Worm (Caenorhabditis elegans) whole organism, young adult: ENCODE results near the gene mdt-20.
"Not testable (repeated sequence)": the region's sequence is repeated elsewhere in the genome, so short reads cannot be mapped to it uniquely, and the experiment has no call there.

Experiments
- B0035.1 ChIP-seq: sonication (generic microtip); optimal IDR thresholded peaks from 2 replicates; lab custom pipeline; 2016; ENCODE audit warnings: missing genetic modification characterization, mild to moderate bottlenecking, missing compliant biosample characterization, missing genotype, missing genetic modification reagents
- F57A8.1 ChIP-seq: fragments of 200-800 bp; sonication (Bioruptor generic); optimal IDR thresholded peaks from 2 replicates; lab custom pipeline; 2018; ENCODE audit warnings: mild to moderate bottlenecking, missing genetic modification characterization, moderate library complexity, missing compliant biosample characterization
- F57C9.4 ChIP-seq: sonication (generic microtip); optimal IDR thresholded peaks from 2 replicates; lab custom pipeline; 2017; ENCODE audit warnings: mild to moderate bottlenecking, missing genetic modification characterization, missing compliant biosample characterization
- K12H6.12 ChIP-seq: fragments of 200-800 bp; sonication (Bioruptor generic); optimal IDR thresholded peaks from 2 replicates; lab custom pipeline; 2018; ENCODE audit warnings: mild to moderate bottlenecking, missing genetic modification characterization, missing compliant biosample characterization
- T07F8.4 ChIP-seq: sonication (generic microtip); optimal IDR thresholded peaks from 2 replicates; lab custom pipeline; 2016; ENCODE audit warnings: mild to moderate bottlenecking, missing genetic modification characterization, moderate library complexity, missing compliant biosample characterization
- Y56A3A.18 ChIP-seq: fragments of 200-800 bp; sonication (Bioruptor generic); IDR thresholded peaks from 2 replicates; pipeline ENCODE4 v1.3.6; 2022; ENCODE audit warnings: missing genetic modification reagents, missing genetic modification characterization, missing compliant biosample characterization
- Y79H2A.3 ChIP-seq: fragments of 200-800 bp; sonication (Bioruptor generic); conservative IDR thresholded peaks from 2 replicates; pipeline ENCODE4 v1.3.6; 2022; ENCODE audit warnings: missing genetic modification reagents, missing genetic modification characterization, missing compliant biosample characterization
- atf-7 ChIP-seq: sonication (generic microtip); optimal IDR thresholded peaks from 2 replicates; lab custom pipeline; 2017; ENCODE audit warnings: mild to moderate bottlenecking, missing genetic modification characterization, missing compliant biosample characterization
- athp-1 ChIP-seq: sonication (generic microtip); optimal IDR thresholded peaks from 2 replicates; lab custom pipeline; 2017; ENCODE audit warnings: mild to moderate bottlenecking, missing genetic modification characterization, missing compliant biosample characterization
- bed-1 ChIP-seq: fragments of 200-800 bp; sonication (Bioruptor generic); IDR thresholded peaks from 2 replicates; pipeline ENCODE4 v1.3.6; 2022; ENCODE audit warnings: missing genetic modification reagents, missing genetic modification characterization, missing compliant biosample characterization
- ceh-58 ChIP-seq: fragments of 200-800 bp; sonication (Bioruptor generic); IDR thresholded peaks from 2 replicates; pipeline ENCODE4 v1.3.6; 2022; ENCODE audit warnings: missing genetic modification characterization, missing compliant biosample characterization
- ceh-91 ChIP-seq: fragments of 200-800 bp; sonication (Bioruptor generic); IDR thresholded peaks from 2 replicates; pipeline ENCODE4 v1.3.6; 2022; ENCODE audit warnings: missing genetic modification reagents, missing genetic modification characterization, missing compliant biosample characterization
- die-1 ChIP-seq: sonication (generic microtip); optimal IDR thresholded peaks from 2 replicates; lab custom pipeline; 2016; ENCODE audit warnings: missing genotype, mild to moderate bottlenecking, missing genetic modification characterization, missing compliant biosample characterization
- ekl-4 ChIP-seq: fragments of 200-800 bp; sonication (Bioruptor generic); IDR thresholded peaks from 2 replicates; pipeline ENCODE4 v1.3.6; 2022; ENCODE audit warnings: missing genetic modification reagents, missing genetic modification characterization, missing compliant biosample characterization
- fkh-3 ChIP-seq: sonication (generic microtip); optimal IDR thresholded peaks from 2 replicates; lab custom pipeline; 2016; ENCODE audit warnings: mild to moderate bottlenecking, missing genetic modification characterization, missing compliant biosample characterization
- hlh-26 ChIP-seq: fragments of 200-800 bp; sonication (Bioruptor generic); conservative IDR thresholded peaks from 2 replicates; pipeline ENCODE4 v1.3.6; 2022; ENCODE audit warnings: missing genetic modification reagents, missing genetic modification characterization, missing compliant biosample characterization
- hmg-1.2 ChIP-seq: fragments of 200-800 bp; sonication (Bioruptor generic); IDR thresholded peaks from 2 replicates; pipeline ENCODE4 v1.3.6; 2022; ENCODE audit warnings: missing genetic modification reagents, missing genetic modification characterization, missing compliant biosample characterization
- hmg-20 ChIP-seq: fragments of 200-800 bp; sonication (Bioruptor generic); IDR thresholded peaks from 2 replicates; pipeline ENCODE4 v1.3.6; 2022; ENCODE audit warnings: missing genetic modification reagents, missing genetic modification characterization, missing compliant biosample characterization
- hsf-1 ChIP-seq: fragments of 200-800 bp; sonication (Bioruptor generic); IDR thresholded peaks from 2 replicates; pipeline ENCODE4 v1.3.6; 2022; ENCODE audit warnings: missing genetic modification reagents, missing genetic modification characterization, missing compliant biosample characterization
- lag-1 ChIP-seq: fragments of 200-800 bp; sonication (Bioruptor generic); IDR thresholded peaks from 2 replicates; pipeline ENCODE4 v1.3.6; 2022; ENCODE audit warnings: missing genetic modification reagents, missing genetic modification characterization, missing compliant biosample characterization
- let-607 ChIP-seq, 2 experiments: fragments of 200-800 bp in 1 of 2; sonication (Bioruptor generic) in 1 of 2; sonication (generic microtip) in 1 of 2; optimal IDR thresholded peaks; 2 replicates each; lab custom pipeline; 2016 to 2018; ENCODE audit warnings: mild to moderate bottlenecking in 2 of 2, missing compliant biosample characterization in 2 of 2, missing genetic modification characterization in 2 of 2, moderate library complexity in 2 of 2, missing genotype in 1 of 2
- lin-35 ChIP-seq, 3 experiments: fragments of 150-350 bp in 2 of 3; sonication (generic microtip) in 1 of 3; optimal IDR thresholded peaks; 2 replicates each; lab custom pipeline; 2014 to 2018; ENCODE audit warnings: missing biosample characterization in 3 of 3, missing genetic modification characterization in 3 of 3, missing genetic modification reagents in 3 of 3
- madf-10 ChIP-seq: sonication (generic microtip); optimal IDR thresholded peaks from 2 replicates; lab custom pipeline; 2016; ENCODE audit warnings: mild to moderate bottlenecking, missing genetic modification characterization, missing compliant biosample characterization
- mes-4 ChIP-seq: sonication (generic microtip); optimal IDR thresholded peaks from 2 replicates; lab custom pipeline; 2016; ENCODE audit warnings: missing genotype, missing genetic modification characterization, missing compliant biosample characterization
- mxl-1 ChIP-seq: sonication (generic microtip); optimal IDR thresholded peaks from 2 replicates; lab custom pipeline; 2016; ENCODE audit warnings: missing genetic modification characterization, missing compliant biosample characterization
- nfyb-1 ChIP-seq: fragments of 200-800 bp; sonication (Bioruptor generic); IDR thresholded peaks from 2 replicates; pipeline ENCODE4 v1.3.6; 2022; ENCODE audit warnings: missing genetic modification reagents, missing genetic modification characterization, missing compliant biosample characterization
- nhr-80 ChIP-seq: sonication (generic microtip); optimal IDR thresholded peaks from 2 replicates; lab custom pipeline; 2016; ENCODE audit warnings: missing genetic modification characterization, missing compliant biosample characterization
- rpc-1 ChIP-seq, 2 experiments: fragments of 150-350 bp in 1 of 2; sonication (generic microtip) in 1 of 2; optimal IDR thresholded peaks; 2 replicates each; lab custom pipeline; 2014 to 2018; ENCODE audit warnings: missing biosample characterization in 1 of 2, missing genetic modification characterization in 1 of 2, missing genetic modification reagents in 1 of 2, missing genotype in 1 of 2
- tbp1 ChIP-seq: fragments of 200-800 bp; sonication (Bioruptor generic); optimal IDR thresholded peaks from 2 replicates; lab custom pipeline; 2018; ENCODE audit warnings: mild to moderate bottlenecking, missing genetic modification characterization, missing compliant biosample characterization
- unc-130 ChIP-seq: sonication (generic microtip); optimal IDR thresholded peaks from 2 replicates; lab custom pipeline; 2016; ENCODE audit warnings: missing genetic modification reagents, missing genetic modification characterization, missing compliant biosample characterization
- ztf-6 ChIP-seq: fragments of 200-800 bp; sonication (Bioruptor generic); IDR thresholded peaks from 2 replicates; pipeline ENCODE4 v1.3.6; 2022; ENCODE audit warnings: missing genetic modification reagents, missing genetic modification characterization, missing compliant biosample characterization

The mdt-20 gene

ce11 chrIV:1187502-1187901, at the start of gene mdt-20:
TSS of gene mdt-20 (plus strand) at chrIV:1187802.
- not testable (repeated sequence) for TF ChIP-seq lin-35 (GFP tag; optimal IDR thresholded peaks at IDR 0.05; lab: Kevin White, UChicago); hmg-20 (GFP tag; lab: Robert Waterston, UW); T07F8.4

ce11 chrIV:1147594-1147993, 40.0 kb upstream of the mdt-20 start:
- TF ChIP-seq hlh-26 (GFP tag; lab: Robert Waterston, UW) (no peak), nhr-80 (tag; lab: Kevin White, UChicago) (peak; percentile 71)

ce11 chrIV:1148425-1149151, 39.0 kb upstream of the mdt-20 start:
- peak; percentile 8 for TF ChIP-seq rpc-1 (optimal IDR thresholded peaks at IDR 0.05; lab: Kevin White, UChicago)
- peak; percentile 61 for TF ChIP-seq rpc-1 (tag; optimal IDR thresholded peaks at IDR 0.05; lab: Kevin White, UChicago)
- no peak for TF ChIP-seq T07F8.4
- TF ChIP-seq tbp1: peak; percentile 42
- TF ChIP-seq nfyb-1 (GFP tag; lab: Robert Waterston, UW): no peak
- TF ChIP-seq nhr-80 (tag; lab: Kevin White, UChicago): peak; percentile 39
- TF ChIP-seq Y56A3A.18 (GFP tag; lab: Robert Waterston, UW): no peak
- TF ChIP-seq athp-1: no peak

- peak; percentile 92 for TF ChIP-seq hsf-1 (GFP tag; lab: Robert Waterston, UW)
Measured at ce11 chrIV:1153695-1154094, 33.9 kb upstream of the mdt-20 start.

ce11 chrIV:1155206-1155605, 32.4 kb upstream of the mdt-20 start:
- no peak for TF ChIP-seq T07F8.4
- peak; percentile 29; the same call in 1 of the 2 replicates for TF ChIP-seq hmg-1.2 (GFP tag; lab: Robert Waterston, UW)

- TF ChIP-seq F57A8.1 (GFP tag; lab: Kevin White, UChicago): no peak
Measured at ce11 chrIV:1157928-1158327, 29.7 kb upstream of the mdt-20 start, which contains the start of gene C50A2.3. TSS of gene C50A2.3 (minus strand) at chrIV:1158028.

ce11 chrIV:1160386-1160785, 27.2 kb upstream of the mdt-20 start, which contains the start of gene ets-8:
TSS of gene ets-8 (minus strand) at chrIV:1160486.
- TF ChIP-seq hmg-1.2 (GFP tag; lab: Robert Waterston, UW): no peak
- TF ChIP-seq fkh-3 (tag; lab: Kevin White, UChicago): no peak
- no peak for TF ChIP-seq B0035.1 (tag; lab: Kevin White, UChicago)
- no peak for TF ChIP-seq K12H6.12 (tag; lab: Kevin White, UChicago)
- no peak for TF ChIP-seq mes-4
- TF ChIP-seq madf-10 (tag; lab: Kevin White, UChicago): no peak
- TF ChIP-seq Y79H2A.3: no peak
- no peak for TF ChIP-seq mxl-1
- no peak for TF ChIP-seq atf-7 (tag; lab: Kevin White, UChicago)
- no peak for TF ChIP-seq lag-1
- no peak for TF ChIP-seq ceh-91 (GFP tag; lab: Robert Waterston, UW)
- no peak for TF ChIP-seq ceh-58 (GFP tag; lab: Robert Waterston, UW)
- no peak for TF ChIP-seq F57C9.4 (tag; lab: Kevin White, UChicago)
- TF ChIP-seq ekl-4 (GFP tag; lab: Robert Waterston, UW): no peak
- no peak for TF ChIP-seq let-607 (tag; optimal IDR thresholded peaks at IDR 0.05; lab: Kevin White, UChicago)
- no peak for TF ChIP-seq ztf-6
- no peak for TF ChIP-seq die-1 (tag; lab: Kevin White, UChicago)
- TF ChIP-seq unc-130 (GFP tag; lab: Kevin White, UChicago): no peak
- TF ChIP-seq bed-1 (GFP tag; lab: Robert Waterston, UW): no peak
- TF ChIP-seq, all 124 proteins: peak for 0
